Worm (Caenorhabditis elegans) whole organism, early embryonic: Measurements from ENCODE around the gene ZK813.1.

Experiments used
- B0310.2 ChIP-seq: sonication (generic microtip); optimal IDR thresholded peaks from 2 replicates; lab custom pipeline; 2016; ENCODE audit warnings: mild to moderate bottlenecking, missing genetic modification characterization, missing compliant biosample characterization
- F13C5.2 ChIP-seq: sonication (generic microtip); optimal IDR thresholded peaks from 2 replicates; lab custom pipeline; 2017; ENCODE audit warnings: mild to moderate bottlenecking, missing genetic modification characterization, inconsistent platforms, missing compliant biosample characterization
- aly-1 ChIP-seq: sonication (generic microtip); optimal IDR thresholded peaks from 2 replicates; lab custom pipeline; 2016; ENCODE audit warnings: missing genetic modification characterization, missing compliant biosample characterization
- ama-1 ChIP-seq: fragments of 150-350 bp; optimal IDR thresholded peaks from 2 replicates; lab custom pipeline; 2014
- ceh-13 ChIP-seq: fragments of 200-800 bp; sonication (Bioruptor generic); optimal IDR thresholded peaks from 2 replicates; lab custom pipeline; 2018; ENCODE audit warnings: mild to moderate bottlenecking, missing genetic modification characterization, missing compliant biosample characterization
- ceh-36 ChIP-seq: sonication (generic microtip); optimal IDR thresholded peaks from 2 replicates; lab custom pipeline; 2016; ENCODE audit warnings: missing genetic modification characterization, inconsistent platforms, missing compliant biosample characterization
- ets-7 ChIP-seq: sonication (generic microtip); optimal IDR thresholded peaks from 2 replicates; lab custom pipeline; 2016; ENCODE audit warnings: missing genotype, missing genetic modification characterization, missing compliant biosample characterization
- flt-1 ChIP-seq: fragments of 200-800 bp; sonication (Bioruptor generic); IDR thresholded peaks from 2 replicates; pipeline ENCODE4 v1.3.6; 2022; ENCODE audit warnings: missing genetic modification characterization, missing compliant biosample characterization
- hmbx-1 ChIP-seq: sonication (generic microtip); optimal IDR thresholded peaks from 2 replicates; lab custom pipeline; 2016; ENCODE audit warnings: mild to moderate bottlenecking, missing genetic modification characterization, missing compliant biosample characterization
- hmg-4 ChIP-seq: fragments of 200-800 bp; sonication (Bioruptor generic); optimal IDR thresholded peaks from 2 replicates; lab custom pipeline; 2018; ENCODE audit warnings: mild to moderate bottlenecking, missing genetic modification characterization, missing compliant biosample characterization
- hnd-1 ChIP-seq: sonication (generic microtip); optimal IDR thresholded peaks from 2 replicates; lab custom pipeline; 2016; ENCODE audit warnings: missing genetic modification characterization, missing compliant biosample characterization
- pes-1 ChIP-seq: fragments of 200-800 bp; sonication (Bioruptor generic); IDR thresholded peaks from 2 replicates; pipeline ENCODE4 v1.3.6; 2022; ENCODE audit warnings: missing genetic modification reagents, missing genetic modification characterization, missing compliant biosample characterization
- scrt-1 ChIP-seq: fragments of 200-800 bp; sonication (Bioruptor generic); IDR thresholded peaks from 2 replicates; pipeline ENCODE4 v1.3.6; 2022; ENCODE audit warnings: missing genetic modification characterization, missing compliant biosample characterization
- sea-1 ChIP-seq: fragments of 200-800 bp; sonication (Bioruptor generic); conservative IDR thresholded peaks from 2 replicates; pipeline ENCODE4 v1.3.6; 2022; ENCODE audit warnings: missing genetic modification characterization, missing compliant biosample characterization
- tbx-11 ChIP-seq: fragments of 200-800 bp; sonication (Bioruptor generic); IDR thresholded peaks from 2 replicates; pipeline ENCODE4 v1.3.6; 2022; ENCODE audit warnings: missing genetic modification characterization, missing compliant biosample characterization
- tbx-37 ChIP-seq: fragments of 200-800 bp; sonication (Bioruptor generic); conservative IDR thresholded peaks from 2 replicates; pipeline ENCODE4 v1.3.6; 2022; ENCODE audit warnings: missing genetic modification reagents, missing genetic modification characterization, missing compliant biosample characterization
- tra-4 ChIP-seq: sonication (generic microtip); optimal IDR thresholded peaks from 2 replicates; lab custom pipeline; 2017; ENCODE audit warnings: missing genetic modification characterization, missing compliant biosample characterization

Gene ZK813.1

DNA sequence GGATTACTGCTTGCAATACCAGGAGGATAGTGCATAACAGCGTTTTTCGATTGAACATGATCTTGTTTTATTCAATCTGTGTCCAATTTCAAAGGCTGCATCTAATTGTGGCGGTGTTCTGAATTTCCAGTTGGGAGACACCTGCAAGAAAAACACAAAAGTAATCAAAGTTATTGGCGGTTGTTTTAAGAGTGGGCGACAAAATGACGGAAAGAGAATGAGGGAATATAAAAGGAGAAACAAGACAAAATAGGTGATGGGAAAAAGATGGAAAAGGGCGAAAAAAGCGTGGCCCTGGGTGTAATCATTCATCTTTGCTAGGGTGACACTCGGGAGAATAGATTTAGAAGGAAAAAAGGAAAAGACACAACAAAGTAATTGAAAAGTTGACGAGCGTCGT, 19.7 kb downstream of the ZK813.1 start, which contains the start of the genes ZK377.15 and sax-3:
ZK377.15 (minus strand) TSS at position 101 of the 400 bp plus-strand sequence.
sax-3 (minus strand) TSS at position 143 of the 400 bp plus-strand sequence.
- TF ChIP-seq ceh-36 (tag; lab: Kevin White, UChicago) (no peak), F13C5.2 (tag; lab: Kevin White, UChicago) (no peak), aly-1 (tag; lab: Kevin White, UChicago) (no peak), tbx-11 (GFP tag; lab: Robert Waterston, UW) (no peak), hmbx-1 (tag; lab: Kevin White, UChicago) (no peak), flt-1 (GFP tag; lab: Robert Waterston, UW) (no peak), ama-1 (lab: Kevin White, UChicago) (no peak), hmg-4 (GFP tag; lab: Kevin White, UChicago) (no peak), tbx-37 (GFP tag; lab: Robert Waterston, UW) (no peak), pes-1 (GFP tag; lab: Robert Waterston, UW) (no peak), ets-7 (no peak)

DNA sequence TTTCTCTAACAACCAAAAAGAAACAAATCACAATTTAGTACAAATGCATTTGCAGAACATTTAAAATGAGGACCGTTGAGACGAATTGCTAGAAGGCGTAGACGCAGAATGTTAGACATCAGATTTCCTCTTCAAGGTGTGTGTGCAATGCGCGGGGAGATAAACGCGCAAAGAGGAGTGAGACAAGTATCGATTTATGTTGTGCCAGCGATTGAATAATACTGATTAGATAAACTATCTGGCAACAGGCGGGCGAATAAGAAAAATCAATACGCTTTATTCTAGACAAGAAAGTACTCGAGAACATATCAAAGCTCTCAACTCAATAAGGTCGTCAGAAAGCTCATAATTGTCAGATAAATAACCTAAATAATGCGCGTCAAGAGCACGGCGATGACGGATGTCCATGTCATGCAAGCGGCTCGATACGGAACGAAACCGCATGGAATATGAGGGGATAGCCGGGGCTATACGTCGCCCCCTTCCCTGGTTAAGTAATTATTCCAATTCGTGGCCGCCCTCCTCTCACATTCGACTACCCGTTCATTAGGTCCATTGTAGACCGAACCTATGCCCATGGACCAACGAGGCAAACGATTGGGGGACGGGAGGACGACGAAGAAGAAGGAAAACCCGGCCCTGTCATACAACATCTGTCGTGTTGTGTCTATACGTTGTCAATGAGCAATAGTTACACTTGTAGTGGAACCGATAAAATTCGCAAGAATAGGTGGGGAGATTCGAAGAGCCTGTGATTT, 21.1 kb downstream of the ZK813.1 start:
- no peak for TF ChIP-seq hmbx-1 (tag; lab: Kevin White, UChicago)
- TF ChIP-seq hmg-4 (GFP tag; lab: Kevin White, UChicago) = peak; percentile 65

DNA sequence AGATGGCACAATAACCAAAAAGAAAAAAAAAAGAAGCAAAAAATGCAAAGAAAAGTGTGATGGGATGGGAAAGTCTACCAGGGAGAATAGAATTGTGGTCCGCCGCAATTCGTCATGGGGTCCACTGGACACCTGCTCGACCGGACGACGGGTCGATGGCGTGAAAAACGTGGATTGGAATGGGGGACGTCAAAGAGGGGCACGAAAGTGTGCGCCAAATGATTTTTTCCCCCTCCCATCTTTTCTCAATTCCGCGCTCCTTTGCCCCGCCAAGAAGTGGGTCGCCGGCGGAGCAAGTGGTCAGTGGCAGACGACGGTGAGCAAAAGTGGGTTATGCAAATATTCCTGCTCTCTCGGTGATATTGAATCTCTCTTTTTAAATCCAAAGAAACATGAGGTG, 21.8 kb downstream of the ZK813.1 start:
- TF ChIP-seq hmbx-1 (tag; lab: Kevin White, UChicago) (no peak), hnd-1 (tag; lab: Kevin White, UChicago) (no peak), tbx-11 (GFP tag; lab: Robert Waterston, UW) (no peak), ama-1 (lab: Kevin White, UChicago) (no peak), sea-1 (GFP tag; lab: Robert Waterston, UW) (no peak), hmg-4 (GFP tag; lab: Kevin White, UChicago) (no peak), ceh-36 (tag; lab: Kevin White, UChicago) (no peak), ets-7 (no peak), tra-4 (tag; lab: Kevin White, UChicago) (no peak), ceh-13 (GFP tag; lab: Kevin White, UChicago) (no peak), tbx-37 (GFP tag; lab: Robert Waterston, UW) (no peak), aly-1 (tag; lab: Kevin White, UChicago) (no peak), scrt-1 (GFP tag; lab: Robert Waterston, UW) (no peak)

ce11 chrX:3469332-3469731, 23.2 kb downstream of the ZK813.1 start:
- no peak for TF ChIP-seq hmg-4 (GFP tag; lab: Kevin White, UChicago)
- TF ChIP-seq hnd-1 (tag; lab: Kevin White, UChicago) = no peak
- TF ChIP-seq tbx-37 (GFP tag; lab: Robert Waterston, UW) = no peak
- TF ChIP-seq tra-4 (tag; lab: Kevin White, UChicago) = no peak
- no peak for TF ChIP-seq ama-1 (lab: Kevin White, UChicago)
- TF ChIP-seq pes-1 (GFP tag; lab: Robert Waterston, UW) = no peak
- TF ChIP-seq scrt-1 (GFP tag; lab: Robert Waterston, UW) = no peak
- TF ChIP-seq aly-1 (tag; lab: Kevin White, UChicago) = no peak
- no peak for TF ChIP-seq tbx-11 (GFP tag; lab: Robert Waterston, UW)
- no peak for TF ChIP-seq ceh-13 (GFP tag; lab: Kevin White, UChicago)
- TF ChIP-seq flt-1 (GFP tag; lab: Robert Waterston, UW) = no peak

ce11 chrX:3470307-3470706, 24.2 kb downstream of the ZK813.1 start:
- TF ChIP-seq B0310.2 (tag; lab: Kevin White, UChicago) = no peak
- no peak for TF ChIP-seq ceh-36 (tag; lab: Kevin White, UChicago)
- no peak for TF ChIP-seq pes-1 (GFP tag; lab: Robert Waterston, UW)
- no peak for TF ChIP-seq hmg-4 (GFP tag; lab: Kevin White, UChicago)
- TF ChIP-seq aly-1 (tag; lab: Kevin White, UChicago) = no peak
- no peak for TF ChIP-seq hmbx-1 (tag; lab: Kevin White, UChicago)
- no peak for TF ChIP-seq ets-7
- no peak for TF ChIP-seq F13C5.2 (tag; lab: Kevin White, UChicago)
- no peak for TF ChIP-seq scrt-1 (GFP tag; lab: Robert Waterston, UW)
- no peak for TF ChIP-seq tbx-37 (GFP tag; lab: Robert Waterston, UW)
- no peak for TF ChIP-seq sea-1 (GFP tag; lab: Robert Waterston, UW)
- no peak for TF ChIP-seq hnd-1 (tag; lab: Kevin White, UChicago)

ce11 chrX:3472226-3472625, 26.1 kb downstream of the ZK813.1 start:
- 0 out of 2 replicates have a peak, but pooled peaks have one; percentile 33 for TF ChIP-seq tbx-11 (GFP tag; lab: Robert Waterston, UW)
- no peak for TF ChIP-seq ceh-13 (GFP tag; lab: Kevin White, UChicago)
- 0 out of 2 replicates have a peak, but pooled peaks have one; percentile 26 for TF ChIP-seq pes-1 (GFP tag; lab: Robert Waterston, UW)
- no peak for TF ChIP-seq tra-4 (tag; lab: Kevin White, UChicago)
- no peak for TF ChIP-seq scrt-1 (GFP tag; lab: Robert Waterston, UW)
- TF ChIP-seq sea-1 (GFP tag; lab: Robert Waterston, UW) = 0 out of 2 replicates have a peak, but pooled peaks have one; percentile 30
- TF ChIP-seq aly-1 (tag; lab: Kevin White, UChicago) = peak; percentile 2
- TF ChIP-seq tbx-37 (GFP tag; lab: Robert Waterston, UW) = no peak
- no peak for TF ChIP-seq ama-1 (lab: Kevin White, UChicago)
- TF ChIP-seq flt-1 (GFP tag; lab: Robert Waterston, UW) = no peak
- no peak for TF ChIP-seq F13C5.2 (tag; lab: Kevin White, UChicago)
- TF ChIP-seq hnd-1 (tag; lab: Kevin White, UChicago) = no peak
- peak; percentile 84 for TF ChIP-seq hmg-4 (GFP tag; lab: Kevin White, UChicago)
- no peak for TF ChIP-seq ets-7
- TF ChIP-seq ceh-36 (tag; lab: Kevin White, UChicago) = no peak
- no peak for TF ChIP-seq hmbx-1 (tag; lab: Kevin White, UChicago)
- TF ChIP-seq B0310.2 (tag; lab: Kevin White, UChicago) = peak; percentile 5
